Fruit fly (Drosophila melanogaster): ENCODE measurements around the gene loco.

loco gene

DNA sequence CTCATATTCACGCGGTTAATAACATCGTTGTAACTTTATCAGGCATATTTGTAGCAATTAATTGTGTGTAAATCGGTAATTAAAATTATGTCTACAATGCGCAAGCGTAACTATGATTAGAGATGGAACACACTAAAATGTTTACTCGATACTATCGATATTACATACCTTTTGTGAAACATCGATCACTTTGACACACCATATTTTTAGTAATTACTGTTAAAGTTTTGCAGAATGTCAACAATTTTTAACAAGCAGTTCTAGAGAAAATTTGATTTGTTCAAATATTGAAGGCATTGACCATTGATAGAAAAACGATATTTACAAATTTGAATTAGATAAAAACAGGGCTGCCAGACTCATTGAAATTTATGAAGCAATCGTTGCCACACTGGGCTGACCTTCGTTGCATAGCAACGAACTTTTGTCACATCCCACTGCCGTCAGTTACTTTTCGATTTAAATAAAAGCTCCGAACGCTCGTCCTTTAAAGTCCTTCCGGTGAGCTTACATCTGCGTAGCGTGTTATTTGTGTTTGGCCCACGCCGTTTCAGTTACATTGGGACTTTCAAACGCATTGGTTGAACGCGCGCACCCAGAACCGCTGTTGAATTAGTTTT is at the start of gene loco, which contains the start of gene wake:
loco (minus strand) TSS at position 149 of the 620 bp plus-strand sequence.
wake (plus strand) TSS at position 570 of the 620 bp plus-strand sequence.
- peak; percentile 21; the same call in 1 of the 2 replicates for TF ChIP-seq vvl (GFP tag; IDR thresholded peaks at IDR 0.05)
- TF ChIP-seq CG34224 (GFP tag; IDR thresholded peaks at IDR 0.05; ENCODE audit: partially characterized antibody): peak; percentile 88
- no peak for TF ChIP-seq Ravus (GFP tag; IDR thresholded peaks at IDR 0.05)
- TF ChIP-seq Sin3A (optimal IDR thresholded peaks at IDR 0.05): peak; percentile 71
- no peak for TF ChIP-seq Hsf (GFP tag; optimal IDR thresholded peaks at IDR 0.05)
- peak; percentile 83 for TF ChIP-seq Hmr (GFP tag; optimal IDR thresholded peaks at IDR 0.05)
- TF ChIP-seq nerfin-2 (GFP tag; IDR thresholded peaks at IDR 0.05; ENCODE audit: partially characterized antibody): peak; percentile 55
- TF ChIP-seq zen (tag; optimal IDR thresholded peaks at IDR 0.05): peak; percentile 55
- no peak for TF ChIP-seq CG13624 (GFP tag; optimal IDR thresholded peaks at IDR 0.05)
- peak; percentile 38 for TF ChIP-seq CG2712 (tag; optimal IDR thresholded peaks at IDR 0.05)
- no peak for TF ChIP-seq twi (tag; optimal IDR thresholded peaks at IDR 0.05)
- peak; percentile 89 for TF ChIP-seq hb (GFP tag; IDR thresholded peaks at IDR 0.05; ENCODE audit: partially characterized antibody)
- TF ChIP-seq ro (GFP tag; IDR thresholded peaks at IDR 0.05): no peak
- TF ChIP-seq Myb (GFP tag; optimal IDR thresholded peaks at IDR 0.05): peak; percentile 100
- peak; percentile 83 for TF ChIP-seq CG33213 (GFP tag; optimal IDR thresholded peaks at IDR 0.05)
- peak; percentile 72 for TF ChIP-seq CoRest (tag; optimal IDR thresholded peaks at IDR 0.05)
- TF ChIP-seq slbo (GFP tag; IDR thresholded peaks at IDR 0.05): no peak
- TF ChIP-seq CG18262 (tag; optimal IDR thresholded peaks at IDR 0.05): peak; percentile 5
- TF ChIP-seq bbx (GFP tag; IDR thresholded peaks at IDR 0.05; ENCODE audit: partially characterized antibody): peak; percentile 84
- TF ChIP-seq lmd (GFP tag; IDR thresholded peaks at IDR 0.05): no peak
- TF ChIP-seq ac (GFP tag; optimal IDR thresholded peaks at IDR 0.05): no peak
- TF ChIP-seq TFAM (GFP tag; optimal IDR thresholded peaks at IDR 0.05): no peak
- peak in 1 of 2 experiments; percentile 39 for TF ChIP-seq insv (GFP tag; optimal IDR thresholded peaks at IDR 0.05)
- TF ChIP-seq CG6272 (GFP tag; IDR thresholded peaks at IDR 0.05): 0 out of 2 replicates have a peak, but pooled peaks have one; percentile 4
- peak; percentile 19 for TF ChIP-seq CG2120 (GFP tag; optimal IDR thresholded peaks at IDR 0.05)
- peak; percentile 96 for TF ChIP-seq Scr (GFP tag; IDR thresholded peaks at IDR 0.05; ENCODE audit: partially characterized antibody)
- TF ChIP-seq Dp (GFP tag; optimal IDR thresholded peaks at IDR 0.05): peak; percentile 78
- TF ChIP-seq E2f2 (GFP tag; IDR thresholded peaks at IDR 0.05): peak; percentile 83
- TF ChIP-seq sens (GFP tag): peak; percentile 17
- TF ChIP-seq Med (GFP tag): peak; percentile 87
- TF ChIP-seq CG3847 (GFP tag; IDR thresholded peaks at IDR 0.05): peak; percentile 88
- peak; percentile 95 for TF ChIP-seq Doc3 (GFP tag; IDR thresholded peaks at IDR 0.05; ENCODE audit: partially characterized antibody)
- peak; percentile 88 for TF ChIP-seq CG15479 (GFP tag; optimal IDR thresholded peaks at IDR 0.05)
- TF ChIP-seq HmgD (GFP tag; optimal IDR thresholded peaks at IDR 0.05): peak; percentile 64
- peak; percentile 96 for TF ChIP-seq CG13287 (GFP tag; IDR thresholded peaks at IDR 0.05; ENCODE audit: partially characterized antibody)
- peak; percentile 42 for TF ChIP-seq CTCF (GFP tag; optimal IDR thresholded peaks at IDR 0.05)
- peak; percentile 20 for TF ChIP-seq Nf-YC (tag; optimal IDR thresholded peaks at IDR 0.05)
- TF ChIP-seq hbn (GFP tag; IDR thresholded peaks at IDR 0.05; ENCODE audit: partially characterized antibody): peak; percentile 94
- TF ChIP-seq CG1603 (tag; optimal IDR thresholded peaks at IDR 0.05): peak; percentile 28
- no peak for TF ChIP-seq CG30431 (GFP tag; optimal IDR thresholded peaks at IDR 0.05)
- TF ChIP-seq Trl (optimal IDR thresholded peaks at IDR 0.05): peak in 1 of 2 experiments; percentile 9
- TF ChIP-seq Trl (GFP tag; optimal IDR thresholded peaks at IDR 0.05): no peak
- TF ChIP-seq Ada2b (GFP tag; IDR thresholded peaks at IDR 0.05): 0 out of 2 replicates have a peak, but pooled peaks have one; percentile 3
- TF ChIP-seq CG8944 (GFP tag; optimal IDR thresholded peaks at IDR 0.05): peak; percentile 1
- TF ChIP-seq CG15514 (GFP tag; optimal IDR thresholded peaks at IDR 0.05): peak; percentile 49
- peak; percentile 21 for TF ChIP-seq Xbp1 (GFP tag; optimal IDR thresholded peaks at IDR 0.05)
- TF ChIP-seq CG15696 (tag; optimal IDR thresholded peaks at IDR 0.05): peak; percentile 13
- TF ChIP-seq CG1832 (GFP tag; optimal IDR thresholded peaks at IDR 0.05): no peak
- TF ChIP-seq sd (tag; optimal IDR thresholded peaks at IDR 0.05): peak; percentile 70
- TF ChIP-seq zen2 (GFP tag; IDR thresholded peaks at IDR 0.05; ENCODE audit: partially characterized antibody): peak; percentile 89
